Worm (Caenorhabditis elegans): ENCODE measurements around the gene nhr-31.

nhr-31 gene

DNA sequence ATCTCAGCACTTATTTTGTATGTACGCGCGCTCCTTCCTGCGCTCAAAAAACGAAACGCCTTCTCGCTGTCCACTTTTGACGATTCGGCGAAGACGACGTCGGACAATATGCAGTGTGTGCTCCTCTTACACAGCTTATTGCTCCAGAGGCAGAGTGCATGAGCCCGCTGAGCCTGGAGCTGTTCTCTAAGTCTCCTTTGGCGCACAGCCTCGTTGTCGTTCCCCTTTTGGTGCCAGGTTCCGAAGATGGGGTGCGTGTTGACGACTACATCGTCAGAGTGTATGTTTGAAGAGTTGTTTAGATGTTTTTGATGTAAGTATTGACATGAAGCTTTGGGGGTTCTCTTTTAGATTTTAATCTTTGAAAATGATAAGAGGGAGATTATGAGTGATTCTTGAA, 41.0 kb upstream of the nhr-31 start:
- TF ChIP-seq athp-1 (tag; optimal IDR thresholded peaks at IDR 0.05) = no peak
- peak; percentile 63 for TF ChIP-seq zfh-2 (GFP tag; conservative IDR thresholded peaks at IDR 0.05)
- TF ChIP-seq madf-6 (GFP tag; IDR thresholded peaks at IDR 0.05) = no peak
- no peak for TF ChIP-seq lin-35 (GFP tag; optimal IDR thresholded peaks at IDR 0.05)
- no peak for TF ChIP-seq nfya-1 (tag; optimal IDR thresholded peaks at IDR 0.05; ENCODE audit: borderline replicate concordance, insufficient read depth)
- no peak for TF ChIP-seq die-1 (tag; optimal IDR thresholded peaks at IDR 0.05)
- no peak for TF ChIP-seq aptf-2 (GFP tag; conservative IDR thresholded peaks at IDR 0.05)
- TF ChIP-seq mcd-1 (GFP tag; IDR thresholded peaks at IDR 0.05) = no peak
- TF ChIP-seq C06A6.2 (GFP tag; conservative IDR thresholded peaks at IDR 0.05) = peak; percentile 22; the same call in 1 of the 2 replicates
- TF ChIP-seq Y56A3A.18 (GFP tag; IDR thresholded peaks at IDR 0.05) = no peak
- TF ChIP-seq cebp-2 (GFP tag; IDR thresholded peaks at IDR 0.05) = no peak
- TF ChIP-seq snpc-1.1 (tag; optimal IDR thresholded peaks at IDR 0.05; ENCODE audit: insufficient read depth) = no peak

DNA sequence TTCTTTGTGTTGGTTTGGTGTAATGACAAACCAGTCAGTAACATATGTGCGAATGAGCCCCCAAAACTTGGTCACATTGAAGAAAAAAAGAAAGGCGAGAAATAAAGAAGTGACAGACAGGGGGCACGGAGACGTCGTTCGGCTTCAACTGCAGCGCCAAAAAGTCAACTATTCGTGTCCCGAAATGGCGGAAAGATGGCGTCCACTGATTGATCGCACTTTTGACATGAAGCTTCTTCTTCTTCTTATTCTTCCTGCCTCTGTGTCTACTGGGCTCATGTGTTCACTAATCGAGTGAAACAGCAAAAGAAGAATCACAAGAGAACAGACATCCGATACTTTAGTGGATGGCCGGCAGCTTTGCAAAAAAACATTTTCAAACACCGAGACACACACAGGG, 39.8 kb upstream of the nhr-31 start:
- TF ChIP-seq chd-7 (tag; optimal IDR thresholded peaks at IDR 0.05) (no peak), nfya-2 (GFP tag; IDR thresholded peaks at IDR 0.05) (no peak), ceh-100 (GFP tag; IDR thresholded peaks at IDR 0.05) (no peak), athp-1 (tag; optimal IDR thresholded peaks at IDR 0.05) (no peak), mes-4 (tag; optimal IDR thresholded peaks at IDR 0.05) (no peak), zfh-2 (GFP tag; conservative IDR thresholded peaks at IDR 0.05) (peak; percentile 37; the same call in 1 of the 2 replicates), ztf-3 (GFP tag; optimal IDR thresholded peaks at IDR 0.05) (no peak)

DNA sequence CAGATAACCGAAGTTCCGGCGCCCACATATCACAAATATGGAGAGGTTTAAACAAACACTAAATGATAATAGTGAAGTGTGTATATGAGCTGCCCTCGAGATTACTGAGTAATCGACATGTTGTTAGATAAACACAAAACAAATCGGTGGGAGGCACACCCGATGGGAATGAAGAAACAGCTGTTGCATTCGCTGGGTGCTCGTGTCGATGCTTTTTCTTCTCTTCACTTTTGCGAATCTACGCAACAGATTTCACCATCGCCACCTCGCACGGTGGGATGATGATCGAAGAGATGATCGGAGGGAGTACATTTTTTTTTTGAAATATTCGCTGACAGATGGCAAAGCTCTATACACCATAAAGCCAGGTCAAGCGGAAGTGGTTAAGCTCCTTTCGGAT, 39.0 kb upstream of the nhr-31 start:
- TF ChIP-seq repo-1 (tag; optimal IDR thresholded peaks at IDR 0.05) (no peak), hlh-12 (tag; optimal IDR thresholded peaks at IDR 0.05) (no peak), lin-54 (GFP tag; optimal IDR thresholded peaks at IDR 0.05) (no peak), lag-1 (GFP tag; IDR thresholded peaks at IDR 0.05) (no peak), sdz-38 (tag; optimal IDR thresholded peaks at IDR 0.05) (no peak), chd-7 (tag; optimal IDR thresholded peaks at IDR 0.05) (no peak), sptf-2 (GFP tag; optimal IDR thresholded peaks at IDR 0.05) (no peak), lir-1 (GFP tag; conservative IDR thresholded peaks at IDR 0.05) (no peak), nhr-90 (tag; optimal IDR thresholded peaks at IDR 0.05) (no peak), dpff-1 (tag; optimal IDR thresholded peaks at IDR 0.05) (no peak), snpc-4 (GFP tag; optimal IDR thresholded peaks at IDR 0.05) (no peak), snpc-4 (tag; optimal IDR thresholded peaks at IDR 0.05) (no peak)

DNA sequence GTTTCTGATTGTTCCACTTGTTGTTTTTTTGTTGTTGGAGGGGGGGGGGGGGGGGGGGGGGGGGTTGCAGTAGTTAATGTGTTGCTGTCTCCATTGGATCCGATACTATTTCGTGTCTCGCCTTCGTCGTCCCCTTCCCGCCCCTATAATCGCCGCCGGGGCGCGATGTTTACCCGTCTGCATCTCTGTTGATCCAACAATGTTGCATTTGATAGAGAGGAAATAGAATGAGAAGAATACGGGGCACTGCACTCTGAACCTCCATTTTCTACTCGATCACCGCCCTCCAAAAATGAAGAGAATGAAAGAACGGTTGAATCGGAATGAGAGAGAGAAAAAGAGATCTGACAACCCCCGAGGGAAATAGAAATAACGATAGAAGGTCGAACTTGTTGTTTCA, 38.4 kb upstream of the nhr-31 start:
- TF ChIP-seq nfya-2 (GFP tag; IDR thresholded peaks at IDR 0.05) (no peak), C17E4.6 (GFP tag; IDR thresholded peaks at IDR 0.05) (no peak), lsl-1 (GFP tag; optimal IDR thresholded peaks at IDR 0.05) (no peak), dpl-1 (GFP tag; optimal IDR thresholded peaks at IDR 0.05) (no peak), C06A6.2 (GFP tag; conservative IDR thresholded peaks at IDR 0.05) (0 out of 2 replicates have a peak, but pooled peaks have one; percentile 36), die-1 (tag; optimal IDR thresholded peaks at IDR 0.05) (no peak), attf-6 (GFP tag; IDR thresholded peaks at IDR 0.05) (no peak), ekl-4 (GFP tag; IDR thresholded peaks at IDR 0.05) (0 out of 2 replicates have a peak, but pooled peaks have one; percentile 9), B0019.2 (GFP tag; conservative IDR thresholded peaks at IDR 0.05) (no peak), zfh-2 (GFP tag; conservative IDR thresholded peaks at IDR 0.05) (peak; percentile 89), rec-8 (tag; optimal IDR thresholded peaks at IDR 0.05) (no peak), cebp-1 (GFP tag; IDR thresholded peaks at IDR 0.05) (no peak), cebp-1 (tag; optimal IDR thresholded peaks at IDR 0.05) (peak; percentile 29), ama-1 (optimal IDR thresholded peaks at IDR 0.05) (no peak), ama-1 (GFP tag; optimal IDR thresholded peaks at IDR 0.05) (no peak), egrh-3 (GFP tag; IDR thresholded peaks at IDR 0.05) (peak; percentile 85; the same call in 1 of the 2 replicates), mcd-1 (GFP tag; IDR thresholded peaks at IDR 0.05) (peak; percentile 8; the same call in 1 of the 2 replicates)

Data from whole organism, young adult.